Worm (Caenorhabditis elegans) whole organism, L2 larva: Measurements from ENCODE around the gene nhr-111.

Experiments
- F13H6.1 ChIP-seq: sonication (generic microtip); optimal IDR thresholded peaks from 2 replicates; lab custom pipeline; 2016; ENCODE audit warnings: missing genetic modification characterization, missing compliant biosample characterization
- R02D3.7 ChIP-seq: fragments of 150-350 bp; optimal IDR thresholded peaks from 2 replicates; lab custom pipeline; 2014; ENCODE audit warnings: missing biosample characterization, missing genetic modification characterization
- Y55F3AM.14 ChIP-seq: fragments of 200-800 bp; sonication (Bioruptor generic); optimal IDR thresholded peaks from 2 replicates; lab custom pipeline; 2018; ENCODE audit warnings: mild to moderate bottlenecking, missing genetic modification characterization, missing compliant biosample characterization
- ZK546.5 ChIP-seq: sonication (generic microtip); optimal IDR thresholded peaks from 2 replicates; lab custom pipeline; 2017; ENCODE audit warnings: missing biosample characterization, missing genetic modification characterization
- alr-1 ChIP-seq: fragments of 150-350 bp; optimal IDR thresholded peaks from 2 replicates; lab custom pipeline; 2014; ENCODE audit warnings: missing biosample characterization, missing genetic modification characterization
- aly-2 ChIP-seq: fragments of 150-350 bp; optimal IDR thresholded peaks from 2 replicates; lab custom pipeline; 2014; ENCODE audit warnings: missing biosample characterization, missing genetic modification characterization
- blmp-1 ChIP-seq: sonication (generic microtip); optimal IDR thresholded peaks from 2 replicates; lab custom pipeline; 2017; ENCODE audit warnings: missing genetic modification characterization, mild to moderate bottlenecking, missing compliant biosample characterization, antibody characterized with exemption, moderate library complexity; ENCODE audit not compliant: insufficient read depth
- ceh-82 ChIP-seq: fragments of 150-350 bp; optimal IDR thresholded peaks from 2 replicates; lab custom pipeline; 2014; ENCODE audit warnings: missing biosample characterization, missing genetic modification characterization
- crh-2 ChIP-seq: sonication (generic microtip); optimal IDR thresholded peaks from 2 replicates; lab custom pipeline; 2017; ENCODE audit warnings: missing biosample characterization, missing genetic modification characterization
- dmd-4 ChIP-seq: sonication (generic microtip); optimal IDR thresholded peaks from 2 replicates; lab custom pipeline; 2017; ENCODE audit warnings: missing biosample characterization, missing genetic modification characterization
- egl-27 ChIP-seq: sonication (generic microtip); optimal IDR thresholded peaks from 3 replicates; lab custom pipeline; 2017; ENCODE audit warnings: missing biosample characterization, missing genetic modification reagents, missing genetic modification characterization
- elt-1 ChIP-seq: fragments of 150-350 bp; optimal IDR thresholded peaks from 2 replicates; lab custom pipeline; 2014; ENCODE audit warnings: missing biosample characterization, missing genetic modification characterization
- elt-3 ChIP-seq: sonication (generic microtip); optimal IDR thresholded peaks from 2 replicates; lab custom pipeline; 2017; ENCODE audit warnings: missing biosample characterization, missing genetic modification characterization
- fos-1 ChIP-seq: fragments of 150-350 bp; optimal IDR thresholded peaks from 2 replicates; lab custom pipeline; 2014; ENCODE audit warnings: missing biosample characterization, missing genetic modification characterization
- gmeb-1 ChIP-seq: fragments of 150-350 bp; optimal IDR thresholded peaks from 2 replicates; lab custom pipeline; 2014; ENCODE audit warnings: missing biosample characterization, missing genetic modification characterization
- lin-13 ChIP-seq: fragments of 150-350 bp; optimal IDR thresholded peaks from 2 replicates; lab custom pipeline; 2014; ENCODE audit warnings: missing biosample characterization, missing genetic modification reagents, missing genetic modification characterization
- lin-39 ChIP-seq: fragments of 150-350 bp; optimal IDR thresholded peaks from 2 replicates; lab custom pipeline; 2014; ENCODE audit warnings: missing biosample characterization, missing genetic modification reagents, missing genetic modification characterization
- lsy-2 ChIP-seq, 2 experiments: fragments of 150-350 bp in 1 of 2; sonication (generic microtip) in 1 of 2; optimal IDR thresholded peaks; 2 replicates each; lab custom pipeline; 2014 to 2017; ENCODE audit warnings: missing biosample characterization in 2 of 2, missing genetic modification characterization in 2 of 2
- mab-5 ChIP-seq: fragments of 150-350 bp; optimal IDR thresholded peaks from 2 replicates; lab custom pipeline; 2014; ENCODE audit warnings: missing biosample characterization, missing genetic modification characterization
- mdl-1 ChIP-seq, 2 experiments: fragments of 150-350 bp in 1 of 2; sonication (generic microtip) in 1 of 2; optimal IDR thresholded peaks; 2 replicates each; lab custom pipeline; 2017; ENCODE audit warnings: missing biosample characterization in 2 of 2, missing genetic modification characterization in 2 of 2
- nhr-11 ChIP-seq: fragments of 150-350 bp; optimal IDR thresholded peaks from 2 replicates; lab custom pipeline; 2014; ENCODE audit warnings: missing biosample characterization, missing genetic modification characterization
- nhr-12 ChIP-seq: fragments of 150-350 bp; optimal IDR thresholded peaks from 2 replicates; lab custom pipeline; 2014; ENCODE audit warnings: missing biosample characterization, missing genetic modification characterization
- nhr-129 ChIP-seq: fragments of 150-350 bp; optimal IDR thresholded peaks from 2 replicates; lab custom pipeline; 2014; ENCODE audit warnings: missing biosample characterization, missing genetic modification characterization
- nhr-21 ChIP-seq: fragments of 150-350 bp; optimal IDR thresholded peaks from 2 replicates; lab custom pipeline; 2014; ENCODE audit warnings: missing biosample characterization, missing genetic modification characterization
- nhr-77 ChIP-seq: fragments of 150-350 bp; optimal IDR thresholded peaks from 2 replicates; lab custom pipeline; 2014; ENCODE audit warnings: missing biosample characterization, missing genetic modification characterization
- peb-1 ChIP-seq: fragments of 150-350 bp; optimal IDR thresholded peaks from 2 replicates; lab custom pipeline; 2014; ENCODE audit warnings: missing biosample characterization, missing genetic modification characterization
- sem-4 ChIP-seq: fragments of 150-350 bp; optimal IDR thresholded peaks from 2 replicates; lab custom pipeline; 2014; ENCODE audit warnings: missing biosample characterization, missing genetic modification reagents, missing genetic modification characterization
- sma-3 ChIP-seq: sonication (generic microtip); optimal IDR thresholded peaks from 2 replicates; lab custom pipeline; 2016; ENCODE audit warnings: missing genetic modification reagents, missing genetic modification characterization, missing compliant biosample characterization
- unc-39 ChIP-seq: fragments of 150-350 bp; optimal IDR thresholded peaks from 2 replicates; lab custom pipeline; 2014; ENCODE audit warnings: missing biosample characterization, missing genetic modification characterization
- unc-55 ChIP-seq: fragments of 150-350 bp; sonication (generic microtip); optimal IDR thresholded peaks from 3 replicates; lab custom pipeline; 2014; ENCODE audit warnings: missing biosample characterization, missing genetic modification reagents, missing genetic modification characterization
- unc-62 ChIP-seq: fragments of 150-350 bp; optimal IDR thresholded peaks from 2 replicates; lab custom pipeline; 2014; ENCODE audit warnings: missing biosample characterization, missing genetic modification reagents, missing genetic modification characterization
- zag-1 ChIP-seq: fragments of 150-350 bp; optimal IDR thresholded peaks from 2 replicates; lab custom pipeline; 2014; ENCODE audit warnings: missing biosample characterization, missing genetic modification characterization
- ztf-1 ChIP-seq: fragments of 200-800 bp; sonication (Bioruptor generic); conservative IDR thresholded peaks from 2 replicates; pipeline ENCODE4 v1.3.6; 2022; ENCODE audit warnings: missing genetic modification characterization, missing compliant biosample characterization
- ztf-4 ChIP-seq: fragments of 150-350 bp; optimal IDR thresholded peaks from 2 replicates; lab custom pipeline; 2014; ENCODE audit warnings: missing biosample characterization, missing genetic modification characterization

The nhr-111 gene

ce11 chrV:16163719-16164118 lies 39.1 kb upstream of the nhr-111 start, which contains the start of gene F10A3.12:
F10A3.12 (plus strand) TSS chrV:16164019.
- TF ChIP-seq unc-55 (GFP tag; lab: Kevin White, UChicago): no peak
- no peak for TF ChIP-seq nhr-21 (tag; lab: Kevin White, UChicago)
- TF ChIP-seq nhr-12: no peak
- no peak for TF ChIP-seq sem-4 (tag; lab: Kevin White, UChicago)
- TF ChIP-seq elt-3 (tag; lab: Kevin White, UChicago): no peak
- no peak for TF ChIP-seq egl-27 (tag; lab: Kevin White, UChicago)

DNA sequence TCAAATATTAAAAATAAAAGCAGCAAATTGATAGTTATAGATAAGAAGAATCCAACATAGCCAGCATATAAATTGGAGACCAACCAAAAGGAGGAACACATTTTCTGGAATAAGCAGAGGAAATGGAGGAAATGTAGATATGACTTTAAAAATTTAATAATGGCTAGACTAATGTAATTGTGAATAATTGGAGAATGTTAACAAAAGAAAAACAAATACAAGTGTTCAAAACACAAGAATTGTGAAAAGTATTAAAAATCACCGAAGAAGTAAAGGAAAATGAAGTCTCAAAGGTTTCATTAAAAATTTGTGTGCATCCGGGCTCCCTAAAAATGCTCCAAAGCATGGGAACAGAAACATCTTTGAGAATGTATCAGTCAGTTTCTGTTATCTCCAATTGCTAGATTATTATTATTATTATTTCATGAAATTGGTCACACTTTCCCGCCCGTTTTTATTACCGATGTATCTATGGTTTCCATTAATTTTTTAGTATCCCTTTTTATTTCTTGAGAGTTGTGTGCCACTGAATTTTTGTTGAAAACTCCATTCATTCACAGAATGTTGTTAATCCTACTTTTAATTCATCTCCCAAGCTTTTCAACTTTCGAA lies 37.6 kb upstream of the nhr-111 start, which contains the start of the genes str-109 and F10A3.11:
str-109 (minus strand) TSS at position 101 of the 612 bp plus-strand sequence.
F10A3.11 (plus strand) TSS at position 562 of the 612 bp plus-strand sequence.
- TF ChIP-seq ztf-4: no peak
- no peak for TF ChIP-seq unc-55 (GFP tag; lab: Kevin White, UChicago)
- TF ChIP-seq lin-13 (GFP tag; lab: Kevin White, UChicago): no peak
- TF ChIP-seq gmeb-1 (tag; lab: Kevin White, UChicago): no peak
- no peak for TF ChIP-seq alr-1 (tag; lab: Kevin White, UChicago)
- TF ChIP-seq lin-39: no peak
- TF ChIP-seq peb-1 (tag; lab: Kevin White, UChicago): no peak
- no peak for TF ChIP-seq ceh-82 (tag; lab: Kevin White, UChicago)
- TF ChIP-seq unc-39: no peak
- no peak for TF ChIP-seq sma-3 (GFP tag; lab: Kevin White, UChicago)
- no peak for TF ChIP-seq fos-1
- TF ChIP-seq dmd-4 (tag; lab: Kevin White, UChicago): no peak
- no peak for TF ChIP-seq crh-2 (tag; lab: Kevin White, UChicago)
- TF ChIP-seq nhr-77 (tag; lab: Kevin White, UChicago): no peak
- no peak for TF ChIP-seq ZK546.5 (tag; lab: Kevin White, UChicago)
- no peak for TF ChIP-seq lsy-2 (tag; optimal IDR thresholded peaks at IDR 0.05; lab: Kevin White, UChicago)

ce11 chrV:16160087-16160486 lies 35.4 kb upstream of the nhr-111 start:
- no peak for TF ChIP-seq lsy-2 (tag; optimal IDR thresholded peaks at IDR 0.05; lab: Kevin White, UChicago)
- TF ChIP-seq zag-1 (tag; lab: Kevin White, UChicago): no peak
- TF ChIP-seq unc-55 (GFP tag; lab: Kevin White, UChicago): peak; percentile 56
- no peak for TF ChIP-seq ZK546.5 (tag; lab: Kevin White, UChicago)
- TF ChIP-seq aly-2 (tag; lab: Kevin White, UChicago): no peak
- TF ChIP-seq mab-5 (tag; lab: Kevin White, UChicago): no peak
- no peak for TF ChIP-seq gmeb-1 (tag; lab: Kevin White, UChicago)
- TF ChIP-seq egl-27 (tag; lab: Kevin White, UChicago): no peak
- TF ChIP-seq fos-1: peak; percentile 62
- peak; percentile 83 for TF ChIP-seq nhr-129 (tag; lab: Kevin White, UChicago)
- TF ChIP-seq ztf-4: no peak
- TF ChIP-seq F13H6.1 (tag; lab: Kevin White, UChicago): no peak
- no peak for TF ChIP-seq ceh-82 (tag; lab: Kevin White, UChicago)

ce11 chrV:16159594-16159993 lies 35.0 kb upstream of the nhr-111 start, which contains the start of gene F10A3.17:
F10A3.17 (minus strand) TSS chrV:16159694.
- TF ChIP-seq ceh-82 (tag; lab: Kevin White, UChicago): no peak
- TF ChIP-seq blmp-1 (tag; lab: Kevin White, UChicago): no peak
- TF ChIP-seq mdl-1 (tag; optimal IDR thresholded peaks at IDR 0.05; lab: Kevin White, UChicago): no peak
- no peak for TF ChIP-seq unc-62 (GFP tag; lab: Kevin White, UChicago)
- TF ChIP-seq gmeb-1 (tag; lab: Kevin White, UChicago): no peak
- TF ChIP-seq peb-1 (tag; lab: Kevin White, UChicago): no peak
- TF ChIP-seq nhr-11 (tag; lab: Kevin White, UChicago): no peak
- TF ChIP-seq elt-1: no peak
- TF ChIP-seq F13H6.1 (tag; lab: Kevin White, UChicago): no peak
- no peak for TF ChIP-seq R02D3.7 (tag; lab: Kevin White, UChicago)
- no peak for TF ChIP-seq Y55F3AM.14 (GFP tag; lab: Kevin White, UChicago)
- TF ChIP-seq ztf-1 (GFP tag; lab: Robert Waterston, UW): no peak
- no peak for TF ChIP-seq nhr-21 (tag; lab: Kevin White, UChicago)
- TF ChIP-seq lsy-2 (tag; optimal IDR thresholded peaks at IDR 0.05; lab: Kevin White, UChicago): no peak
